Worm (Caenorhabditis elegans): Measurements from ENCODE around the gene ZK930.2.

ZK930.2 gene

ce11 chrII:11917530-11917952, 24.3 kb upstream of the ZK930.2 start (continued):
- no peak for TF ChIP-seq T20F7.1 (GFP tag; optimal IDR thresholded peaks at IDR 0.05)

- TF ChIP-seq nhr-41 (GFP tag; IDR thresholded peaks at IDR 0.05) (no peak), tra-1 (GFP tag; IDR thresholded peaks at IDR 0.05) (no peak), attf-4 (tag; optimal IDR thresholded peaks at IDR 0.05) (no peak), ama-1 (optimal IDR thresholded peaks at IDR 0.05) (no peak), dmd-6 (GFP tag; IDR thresholded peaks at IDR 0.05) (no peak), set-16 (GFP tag; IDR thresholded peaks at IDR 0.05) (peak; percentile 83), dpl-1 (GFP tag; optimal IDR thresholded peaks at IDR 0.05) (no peak), aly-2 (tag; optimal IDR thresholded peaks at IDR 0.05) (no peak), duxl-1 (tag; optimal IDR thresholded peaks at IDR 0.05; ENCODE audit: poor library complexity) (no peak), zip-2 (tag; optimal IDR thresholded peaks at IDR 0.05) (no peak), ceh-44 (GFP tag; IDR thresholded peaks at IDR 0.05) (no peak), lin-38 (GFP tag; IDR thresholded peaks at IDR 0.05) (0 out of 2 replicates have a peak, but pooled peaks have one; percentile 2), nhr-111 (GFP tag; optimal IDR thresholded peaks at IDR 0.05) (no peak), madf-9 (GFP tag; conservative IDR thresholded peaks at IDR 0.05) (0 out of 2 replicates have a peak, but pooled peaks have one; percentile 5), saeg-2 (GFP tag; IDR thresholded peaks at IDR 0.05) (no peak), Y5F2A.4 (GFP tag; optimal IDR thresholded peaks at IDR 0.05) (peak; percentile 52), F26F4.8 (GFP tag; conservative IDR thresholded peaks at IDR 0.05) (no peak), hlh-30 (tag; optimal IDR thresholded peaks at IDR 0.05; ENCODE audit: insufficient read depth) (no peak)
These were observed 23.7 kb upstream of the ZK930.2 start for ce11 chrII:11916945-11917344.

DNA sequence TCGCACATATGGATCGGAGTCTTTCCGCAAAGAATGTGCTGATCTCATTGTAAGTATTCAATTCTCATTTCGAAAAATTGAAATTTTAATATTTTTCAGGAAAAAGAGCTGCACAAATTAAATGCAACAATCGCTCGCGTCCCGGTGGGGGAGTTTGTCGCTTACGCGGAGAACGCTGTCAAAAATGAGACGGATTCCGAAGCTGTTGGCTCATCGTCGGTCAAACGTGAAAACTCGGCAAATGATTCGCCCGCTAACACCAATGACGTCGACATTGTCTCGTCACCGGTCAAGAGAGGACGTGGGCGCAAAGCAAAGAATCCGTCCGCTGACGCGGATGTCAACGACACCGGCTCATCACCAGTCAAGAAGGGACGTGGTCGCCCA, 23.3 kb upstream of the ZK930.2 start:
- peak; percentile 72 for TF ChIP-seq lim-7 (GFP tag; IDR thresholded peaks at IDR 0.05)
- TF ChIP-seq hlh-11 (tag; optimal IDR thresholded peaks at IDR 0.05): no peak
- TF ChIP-seq lin-1 (GFP tag; IDR thresholded peaks at IDR 0.05): no peak
- TF ChIP-seq lin-38 (GFP tag; IDR thresholded peaks at IDR 0.05): 0 out of 2 replicates have a peak, but pooled peaks have one; percentile 3
- TF ChIP-seq attf-4 (tag; optimal IDR thresholded peaks at IDR 0.05): no peak

DNA sequence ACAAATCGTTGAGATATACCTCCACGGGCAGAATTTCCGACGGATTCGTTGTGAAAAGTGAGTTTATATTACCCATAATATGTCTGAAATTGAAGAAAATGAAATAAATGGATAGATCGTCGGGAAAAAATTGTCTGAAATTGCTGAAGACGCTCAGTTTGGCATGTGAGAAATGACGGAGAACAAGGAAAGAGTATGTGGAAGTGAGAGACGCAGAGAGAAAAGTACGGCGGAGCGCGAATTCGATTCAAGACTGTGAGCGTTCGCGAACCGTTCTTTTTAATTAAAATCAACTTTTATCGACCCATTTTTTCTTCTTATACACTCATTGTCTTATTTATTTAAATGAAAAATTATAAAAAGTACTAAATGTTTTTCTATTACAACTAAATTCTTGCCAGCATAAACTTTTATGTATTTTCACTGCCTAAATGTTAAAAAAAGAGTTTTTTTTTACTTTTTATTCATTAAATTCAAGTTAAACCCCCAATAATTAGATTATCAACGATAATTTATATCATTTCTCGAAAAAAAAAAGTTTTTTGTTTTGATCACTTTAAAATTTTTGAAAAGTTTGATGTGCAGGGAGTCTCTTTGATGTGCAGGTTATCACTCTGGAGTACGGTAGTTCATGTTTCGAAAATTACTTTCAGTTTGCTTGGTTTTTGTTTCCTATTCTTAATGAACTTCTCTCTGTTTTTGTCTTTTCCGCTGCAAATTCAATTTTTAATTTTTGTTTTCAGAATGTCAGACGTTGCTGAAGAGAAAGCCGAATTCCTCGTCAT, 22.7 kb upstream of the ZK930.2 start, which contains the start of the genes vps-15 and hmg-12:
Gene vps-15, minus strand, starts transcription at position 83 of the 785 bp plus-strand sequence.
Gene hmg-12, plus strand, starts transcription at position 744 of the 785 bp plus-strand sequence.
- TF ChIP-seq nhr-237 (tag; optimal IDR thresholded peaks at IDR 0.05): no peak
- TF ChIP-seq mxl-2 (GFP tag; conservative IDR thresholded peaks at IDR 0.05): no peak
- TF ChIP-seq set-16 (GFP tag; IDR thresholded peaks at IDR 0.05): no peak
- TF ChIP-seq lin-1 (GFP tag; IDR thresholded peaks at IDR 0.05): no peak
- TF ChIP-seq ZK546.5 (tag; optimal IDR thresholded peaks at IDR 0.05): peak in 1 of 2 experiments; percentile 61
- no peak for TF ChIP-seq mdt-29 (GFP tag; IDR thresholded peaks at IDR 0.05)
- TF ChIP-seq hlh-30 (tag; optimal IDR thresholded peaks at IDR 0.05; ENCODE audit: insufficient read depth): peak; percentile 26
- TF ChIP-seq ceh-62 (tag; optimal IDR thresholded peaks at IDR 0.05): no peak
- no peak for TF ChIP-seq F44E2.7 (GFP tag; IDR thresholded peaks at IDR 0.05)
- no peak for TF ChIP-seq nhr-41 (GFP tag; IDR thresholded peaks at IDR 0.05)
- TF ChIP-seq nhr-25 (tag; optimal IDR thresholded peaks at IDR 0.05; ENCODE audit: borderline replicate concordance, insufficient read depth): no peak
- no peak for TF ChIP-seq mxl-3 (GFP tag; optimal IDR thresholded peaks at IDR 0.05)
- TF ChIP-seq ctbp-1 (GFP tag; IDR thresholded peaks at IDR 0.05): no peak
- no peak for TF ChIP-seq nhr-77 (tag; optimal IDR thresholded peaks at IDR 0.05)
- no peak for TF ChIP-seq mdl-1 (tag; optimal IDR thresholded peaks at IDR 0.05)
- TF ChIP-seq aly-2 (tag; optimal IDR thresholded peaks at IDR 0.05): no peak
- no peak for TF ChIP-seq lin-15B (tag; optimal IDR thresholded peaks at IDR 0.05)
- no peak for TF ChIP-seq duxl-1 (tag; optimal IDR thresholded peaks at IDR 0.05; ENCODE audit: poor library complexity)
- peak; percentile 18 for TF ChIP-seq unc-130 (GFP tag; optimal IDR thresholded peaks at IDR 0.05)
- TF ChIP-seq F37D6.2 (tag; optimal IDR thresholded peaks at IDR 0.05): no peak
- no peak for TF ChIP-seq gei-8 (GFP tag; optimal IDR thresholded peaks at IDR 0.05)
- TF ChIP-seq dmd-6 (GFP tag; IDR thresholded peaks at IDR 0.05): no peak
- TF ChIP-seq skn-1 (tag; optimal IDR thresholded peaks at IDR 0.05): no peak
- no peak for TF ChIP-seq unc-62 (GFP tag; optimal IDR thresholded peaks at IDR 0.05 in 1 of 2)
- TF ChIP-seq unc-62 (tag; optimal IDR thresholded peaks at IDR 0.05): no peak
- TF ChIP-seq ZK337.2 (GFP tag; IDR thresholded peaks at IDR 0.05): no peak
- peak; percentile 9 for TF ChIP-seq ztf-7 (tag; optimal IDR thresholded peaks at IDR 0.05)
- no peak for TF ChIP-seq spr-3 (GFP tag; optimal IDR thresholded peaks at IDR 0.05)
- TF ChIP-seq fos-1 (tag; optimal IDR thresholded peaks at IDR 0.05): no peak
- TF ChIP-seq dpl-1 (GFP tag; optimal IDR thresholded peaks at IDR 0.05): peak; percentile 25

Measured in whole organism, L4 larva.